Fruit fly (Drosophila melanogaster) whole organism, prepupa: Measurements from ENCODE around the gene CG5708.
A peak's percentile ranks its signal among the peaks of the same experiment; 100 is the strongest.

ENCODE experiments used
- Blimp-1 ChIP-seq: fragments of 200-800 bp; sonication (Bioruptor generic); optimal IDR thresholded peaks from 3 replicates; lab custom pipeline; 2017; ENCODE audit warnings: missing biosample characterization, missing genetic modification characterization, mild to moderate bottlenecking, moderate library complexity, missing genetic modification reagents
- CG11294 ChIP-seq: fragments of 200-800 bp; sonication (Bioruptor generic); IDR thresholded peaks from 2 replicates; pipeline ENCODE4 v1.3.6; 2022; ENCODE audit warnings: missing biosample characterization, missing genetic modification characterization
- CG11902 ChIP-seq: fragments of 200-800 bp; sonication (Bioruptor generic); optimal IDR thresholded peaks from 3 replicates; lab custom pipeline; 2016; ENCODE audit warnings: missing biosample characterization, missing genetic modification characterization
- CG15336 ChIP-seq: fragments of 200-800 bp; sonication (Bioruptor generic); IDR thresholded peaks from 2 replicates; pipeline ENCODE4 v1.3.6; 2022; ENCODE audit warnings: missing biosample characterization, missing genetic modification characterization
- CG1621 ChIP-seq: fragments of 200-800 bp; sonication (Bioruptor generic); optimal IDR thresholded peaks from 3 replicates; lab custom pipeline; 2018; ENCODE audit warnings: missing biosample characterization, mild to moderate bottlenecking, missing genetic modification characterization
- CG32006 ChIP-seq: fragments of 200-800 bp; sonication (Bioruptor generic); optimal IDR thresholded peaks from 3 replicates; lab custom pipeline; 2017; ENCODE audit warnings: missing biosample characterization, mild to moderate bottlenecking, missing genetic modification characterization
- CG34406 ChIP-seq: fragments of 200-800 bp; sonication (Bioruptor generic); optimal IDR thresholded peaks from 3 replicates; lab custom pipeline; 2016; ENCODE audit warnings: missing biosample characterization, missing genetic modification characterization
- CG4318 ChIP-seq: fragments of 200-800 bp; sonication (Bioruptor generic); optimal IDR thresholded peaks from 3 replicates; lab custom pipeline; 2017; ENCODE audit warnings: missing biosample characterization, mild to moderate bottlenecking, missing genetic modification characterization
- CG6808 ChIP-seq: fragments of 200-800 bp; sonication (Bioruptor generic); optimal IDR thresholded peaks from 3 replicates; lab custom pipeline; 2017; ENCODE audit warnings: missing biosample characterization, missing genetic modification characterization, mild to moderate bottlenecking, moderate library complexity, missing genetic modification reagents
- CG8319 ChIP-seq: fragments of 200-800 bp; sonication (Bioruptor generic); optimal IDR thresholded peaks from 3 replicates; lab custom pipeline; 2016; ENCODE audit warnings: missing biosample characterization, missing genetic modification characterization
- Eip78C ChIP-seq: fragments of 200-800 bp; sonication (Bioruptor generic); peaks from one replicate; lab custom pipeline; 2016; ENCODE audit warnings: missing biosample characterization, missing genetic modification characterization
- Eip93F ChIP-seq: fragments of 200-800 bp; sonication (Bioruptor generic); optimal IDR thresholded peaks from 2 replicates; lab custom pipeline; 2016; ENCODE audit warnings: missing biosample characterization, mild to moderate bottlenecking, missing genetic modification characterization
- Ets96B ChIP-seq: fragments of 200-800 bp; optimal IDR thresholded peaks from 2 replicates; lab custom pipeline; 2019; ENCODE audit warnings: missing biosample characterization, mild to moderate bottlenecking, missing genetic modification characterization, moderate library complexity
- Hr4 ChIP-seq: fragments of 200-800 bp; sonication (Bioruptor generic); optimal IDR thresholded peaks from 3 replicates; lab custom pipeline; 2016; ENCODE audit warnings: missing biosample characterization, missing genetic modification characterization
- Lpt ChIP-seq: fragments of 200-800 bp; sonication (Bioruptor generic); optimal IDR thresholded peaks from 3 replicates; lab custom pipeline; 2016; ENCODE audit warnings: missing biosample characterization, missing genetic modification characterization
- Met ChIP-seq: fragments of 200-800 bp; sonication (Bioruptor generic); optimal IDR thresholded peaks from 3 replicates; lab custom pipeline; 2016; ENCODE audit warnings: missing biosample characterization, missing genetic modification characterization
- OdsH ChIP-seq: fragments of 200-800 bp; sonication (Bioruptor generic); optimal IDR thresholded peaks from 3 replicates; lab custom pipeline; 2016; ENCODE audit warnings: missing biosample characterization, missing genetic modification characterization
- cyc ChIP-seq: fragments of 200-800 bp; sonication (Bioruptor generic); optimal IDR thresholded peaks from 3 replicates; lab custom pipeline; 2016; ENCODE audit warnings: missing biosample characterization, missing genetic modification characterization
- dsx ChIP-seq: fragments of 200-800 bp; optimal IDR thresholded peaks from 3 replicates; lab custom pipeline; 2019; ENCODE audit warnings: missing biosample characterization, mild to moderate bottlenecking, missing genetic modification characterization, moderate library complexity; ENCODE audit not compliant: poor library complexity, severe bottlenecking
- eg ChIP-seq: fragments of 200-800 bp; sonication (Bioruptor generic); IDR thresholded peaks from 3 replicates; pipeline ENCODE4 v1.3.6; 2022; ENCODE audit warnings: missing biosample characterization, missing genetic modification characterization
- esn ChIP-seq: fragments of 200-800 bp; sonication (Bioruptor generic); optimal IDR thresholded peaks from 2 replicates; lab custom pipeline; 2016; ENCODE audit warnings: missing biosample characterization, mild to moderate bottlenecking, missing genetic modification characterization, moderate library complexity
- fd59A ChIP-seq: fragments of 200-800 bp; sonication (Bioruptor generic); optimal IDR thresholded peaks from 2 replicates; lab custom pipeline; 2017; ENCODE audit warnings: missing biosample characterization, mild to moderate bottlenecking, missing genetic modification characterization, missing genetic modification reagents
- fd85E ChIP-seq: fragments of 200-800 bp; sonication (Bioruptor generic); optimal IDR thresholded peaks from 3 replicates; lab custom pipeline; 2016; ENCODE audit warnings: missing biosample characterization, missing genetic modification characterization
- fkh ChIP-seq: fragments of 200-800 bp; sonication (Bioruptor generic); optimal IDR thresholded peaks from 3 replicates; lab custom pipeline; 2017; ENCODE audit warnings: missing biosample characterization, mild to moderate bottlenecking, missing genetic modification characterization, moderate library complexity
- lz ChIP-seq: fragments of 200-800 bp; sonication (Bioruptor generic); optimal IDR thresholded peaks from 3 replicates; lab custom pipeline; 2016; ENCODE audit warnings: missing biosample characterization, missing genetic modification characterization
- net ChIP-seq: fragments of 200-800 bp; sonication (Bioruptor generic); optimal IDR thresholded peaks from 3 replicates; lab custom pipeline; 2016; ENCODE audit warnings: missing biosample characterization, missing genetic modification characterization
- pdm3 ChIP-seq: fragments of 200-800 bp; sonication (Bioruptor generic); optimal IDR thresholded peaks from 3 replicates; lab custom pipeline; 2016; ENCODE audit warnings: missing biosample characterization, missing genetic modification characterization
- salr ChIP-seq, 2 experiments: fragments of 200-800 bp; sonication (Bioruptor generic); optimal IDR thresholded peaks; 3 replicates each; lab custom pipeline; 2016 to 2018; ENCODE audit warnings: missing biosample characterization in 2 of 2, missing genetic modification characterization in 2 of 2, mild to moderate bottlenecking in 1 of 2
- topi ChIP-seq: fragments of 200-800 bp; sonication (Bioruptor generic); optimal IDR thresholded peaks from 3 replicates; lab custom pipeline; 2016; ENCODE audit warnings: missing biosample characterization, missing genetic modification characterization
- vri ChIP-seq: fragments of 200-800 bp; sonication (Bioruptor generic); optimal IDR thresholded peaks from 3 replicates; lab custom pipeline; 2016; ENCODE audit warnings: missing biosample characterization, mild to moderate bottlenecking, missing genetic modification characterization

CG5708 gene

DNA sequence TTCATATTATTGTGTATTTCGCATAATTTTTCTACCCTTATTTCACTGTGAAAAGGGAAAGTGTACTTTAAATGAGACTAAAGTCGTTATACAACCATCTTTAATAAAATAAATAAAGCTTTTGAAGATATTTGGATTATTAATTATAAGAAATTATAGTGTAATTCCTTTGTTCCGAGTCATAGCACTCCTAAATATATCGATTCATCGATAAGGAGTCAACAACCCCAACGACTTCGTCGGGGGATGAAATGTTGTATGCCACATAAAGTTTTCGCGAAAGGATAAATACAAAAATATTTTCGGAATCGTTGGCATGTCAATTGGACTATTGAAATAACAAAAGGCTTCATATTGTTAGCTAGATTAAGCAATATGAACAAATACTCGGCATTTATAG lies 25.0 kb upstream of the CG5708 start, which contains the start of gene Ror:
Gene Ror, plus strand, starts transcription at position 252 of the 400 bp plus-strand sequence.
- TF ChIP-seq Ets96B (tag; lab: Kevin White, UChicago) (no peak), Eip93F (GFP tag; lab: Kevin White, UChicago) (no peak), CG15336 (GFP tag; lab: Robert Waterston, UW) (no peak), OdsH (GFP tag; lab: Kevin White, UChicago) (no peak), vri (no peak), CG6808 (GFP tag; lab: Kevin White, UChicago) (no peak), topi (GFP tag; lab: Kevin White, UChicago) (no peak), CG11902 (GFP tag; lab: Kevin White, UChicago) (no peak), Hr4 (GFP tag; lab: Kevin White, UChicago) (no peak), CG34406 (GFP tag; lab: Kevin White, UChicago) (no peak), eg (no peak), fd59A (no peak), salr (GFP tag; optimal IDR thresholded peaks at IDR 0.05; lab: Kevin White, UChicago) (no peak), lz (GFP tag; lab: Kevin White, UChicago) (no peak), fkh (GFP tag; lab: Kevin White, UChicago) (no peak)
- TF ChIP-seq, all 60 proteins: peak for 0

DNA sequence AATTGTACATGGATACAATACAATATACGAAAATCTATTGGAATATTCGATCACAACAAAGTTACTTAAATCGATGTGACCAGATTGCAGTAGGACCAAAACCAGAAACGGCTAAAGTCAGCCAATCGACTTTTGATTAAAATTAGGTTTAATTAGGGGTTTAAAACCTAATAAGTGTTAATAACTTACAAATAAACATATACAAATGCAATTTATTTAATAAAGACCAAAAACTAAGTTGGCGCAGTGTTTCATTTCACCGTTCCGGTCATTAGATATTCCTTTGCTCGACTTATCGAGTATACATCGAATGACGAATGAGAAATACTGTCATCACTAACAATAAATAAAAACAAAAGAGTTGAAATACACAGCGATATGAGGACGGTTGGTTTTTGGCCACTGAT lies 23.8 kb upstream of the CG5708 start, which contains the start of the genes bsk and CG31717:
Gene bsk, minus strand, starts transcription at position 61 of the 407 bp plus-strand sequence.
Gene CG31717, plus strand, starts transcription at position 297 of the 407 bp plus-strand sequence.
- TF ChIP-seq CG1621 (tag; lab: Kevin White, UChicago): no peak
- TF ChIP-seq Blimp-1 (GFP tag; lab: Kevin White, UChicago): no peak
- TF ChIP-seq dsx (GFP tag; lab: Kevin White, UChicago): peak; percentile 97
- TF ChIP-seq lz (GFP tag; lab: Kevin White, UChicago): peak; percentile 10
- no peak for TF ChIP-seq Lpt
- TF ChIP-seq salr (GFP tag; optimal IDR thresholded peaks at IDR 0.05; lab: Kevin White, UChicago): no peak
- TF ChIP-seq cyc (GFP tag; lab: Kevin White, UChicago): no peak
- no peak for TF ChIP-seq fd85E (GFP tag; lab: Kevin White, UChicago)
- TF ChIP-seq OdsH (GFP tag; lab: Kevin White, UChicago): no peak
- no peak for TF ChIP-seq CG8319 (GFP tag; lab: Kevin White, UChicago)
- no peak for TF ChIP-seq eg
- peak; percentile 36 for TF ChIP-seq fkh (GFP tag; lab: Kevin White, UChicago)
- TF ChIP-seq Eip93F (GFP tag; lab: Kevin White, UChicago): no peak
- peak; percentile 79 for TF ChIP-seq Eip78C (GFP tag; lab: Kevin White, UChicago)
- peak; percentile 6 for TF ChIP-seq esn (GFP tag; lab: Kevin White, UChicago)
- TF ChIP-seq, all 60 proteins: peak for 5

DNA sequence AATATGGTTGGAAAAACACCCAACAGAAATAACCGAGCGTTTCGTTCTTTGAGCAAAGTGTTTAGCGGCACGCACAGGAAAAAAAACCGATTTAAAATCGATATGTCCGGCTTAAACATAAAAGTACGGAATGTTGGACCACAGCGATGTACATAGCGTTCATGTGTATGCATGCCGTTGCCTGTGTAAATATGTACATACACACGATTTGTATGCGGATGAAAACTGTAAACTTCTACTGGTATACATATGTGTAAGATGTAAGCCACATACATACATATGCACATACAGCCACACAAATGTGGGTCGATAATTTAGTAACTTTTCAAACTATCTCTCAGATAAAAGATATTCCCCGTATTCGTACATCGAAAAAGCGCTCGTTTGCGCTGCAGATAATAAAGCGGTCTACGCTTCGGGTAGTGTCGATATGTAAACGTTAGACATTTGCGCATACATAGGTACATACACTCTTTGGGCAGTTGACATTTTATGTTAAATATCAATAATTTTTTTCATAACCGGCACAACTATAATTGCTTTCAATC lies 23.1 kb upstream of the CG5708 start:
- TF ChIP-seq pdm3 (GFP tag; lab: Kevin White, UChicago) (no peak), fkh (GFP tag; lab: Kevin White, UChicago) (peak; percentile 94), Hr4 (GFP tag; lab: Kevin White, UChicago) (no peak), CG11294 (GFP tag; lab: Robert Waterston, UW) (no peak)

DNA sequence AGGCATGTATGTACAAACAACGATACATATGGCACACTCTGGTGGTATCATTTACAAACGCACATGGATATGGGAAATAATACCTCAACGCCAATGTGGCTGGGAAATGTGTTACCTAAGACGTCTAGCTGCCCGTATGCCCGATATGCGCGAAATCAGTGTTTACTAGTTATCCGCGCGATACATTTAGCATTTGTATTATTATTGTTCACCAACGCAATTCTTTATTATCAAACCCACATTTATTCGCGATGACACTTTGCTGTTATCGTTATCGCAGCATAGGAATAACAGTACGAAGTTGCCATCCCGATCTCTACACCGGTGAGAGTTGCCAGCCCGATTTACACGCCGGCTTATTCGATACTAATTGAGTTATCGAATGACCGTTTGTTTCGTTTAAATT lies 20.2 kb upstream of the CG5708 start, which contains the start of gene chico:
Gene chico, minus strand, starts transcription at position 294 of the 406 bp plus-strand sequence.
- TF ChIP-seq Eip93F (GFP tag; lab: Kevin White, UChicago) (no peak), pdm3 (GFP tag; lab: Kevin White, UChicago) (no peak), cyc (GFP tag; lab: Kevin White, UChicago) (no peak), Blimp-1 (GFP tag; lab: Kevin White, UChicago) (no peak), CG4318 (GFP tag; lab: Kevin White, UChicago) (no peak), esn (GFP tag; lab: Kevin White, UChicago) (no peak), Met (GFP tag; lab: Kevin White, UChicago) (no peak), net (GFP tag; lab: Kevin White, UChicago) (no peak), CG32006 (GFP tag; lab: Kevin White, UChicago) (no peak), CG11294 (GFP tag; lab: Robert Waterston, UW) (no peak), CG1621 (tag; lab: Kevin White, UChicago) (no peak)
